Fruit fly (Drosophila melanogaster): Measurements from ENCODE around the gene RpL23A.

- TF ChIP-seq CG8478 (optimal IDR thresholded peaks at IDR 0.05) (no peak), CTCF (optimal IDR thresholded peaks at IDR 0.05) (no peak)
Measured at dm6 chr3L:1709161-1709560, 40.7 kb upstream of the RpL23A start.

All from S2 (cell line).